Worm (Caenorhabditis elegans) whole organism, late embryonic: Measurements from ENCODE around the gene casy-1.
A peak's percentile ranks its signal among the peaks of the same experiment; 100 is the strongest.

Source experiments
- C08G9.2 ChIP-seq: sonication (generic microtip); optimal IDR thresholded peaks from 2 replicates; lab custom pipeline; 2016; ENCODE audit warnings: mild to moderate bottlenecking, missing genetic modification characterization, moderate library complexity, missing compliant biosample characterization
- F13H6.1 ChIP-seq: sonication (generic microtip); optimal IDR thresholded peaks from 2 replicates; lab custom pipeline; 2016; ENCODE audit warnings: missing genetic modification characterization, missing compliant biosample characterization
- K02D7.2 ChIP-seq: sonication (generic microtip); optimal IDR thresholded peaks from 2 replicates; lab custom pipeline; 2017; ENCODE audit warnings: mild to moderate bottlenecking, missing genetic modification characterization, missing compliant biosample characterization
- Y22D7AL.16 ChIP-seq: sonication (generic microtip); optimal IDR thresholded peaks from 2 replicates; lab custom pipeline; 2016; ENCODE audit warnings: missing genetic modification characterization, missing compliant biosample characterization
- ceh-19 ChIP-seq: fragments of 200-800 bp; sonication (Bioruptor generic); optimal IDR thresholded peaks from 2 replicates; lab custom pipeline; 2018; ENCODE audit warnings: mild to moderate bottlenecking, missing genetic modification characterization, missing compliant biosample characterization
- ceh-2 ChIP-seq: sonication (generic microtip); optimal IDR thresholded peaks from 2 replicates; lab custom pipeline; 2016; ENCODE audit warnings: missing genotype, missing genetic modification characterization, missing compliant biosample characterization
- ceh-24 ChIP-seq: sonication (generic microtip); optimal IDR thresholded peaks from 2 replicates; lab custom pipeline; 2016; ENCODE audit warnings: mild to moderate bottlenecking, missing genetic modification characterization, missing compliant biosample characterization
- ceh-31 ChIP-seq: sonication (generic microtip); optimal IDR thresholded peaks from 2 replicates; lab custom pipeline; 2016; ENCODE audit warnings: missing genetic modification characterization, missing compliant biosample characterization
- ceh-45 ChIP-seq: fragments of 200-800 bp; sonication (Bioruptor generic); IDR thresholded peaks from 2 replicates; pipeline ENCODE4 v1.3.6; 2022; ENCODE audit warnings: missing genetic modification reagents, missing genetic modification characterization, missing compliant biosample characterization
- ceh-9 ChIP-seq: sonication (generic microtip); optimal IDR thresholded peaks from 2 replicates; lab custom pipeline; 2016; ENCODE audit warnings: mild to moderate bottlenecking, missing genetic modification characterization, inconsistent platforms, missing compliant biosample characterization
- che-1 ChIP-seq: sonication (generic microtip); optimal IDR thresholded peaks from 2 replicates; lab custom pipeline; 2016; ENCODE audit warnings: mild to moderate bottlenecking, missing genetic modification characterization, missing compliant biosample characterization
- ets-4 ChIP-seq: sonication (generic microtip); optimal IDR thresholded peaks from 2 replicates; lab custom pipeline; 2016; ENCODE audit warnings: missing genetic modification characterization, missing compliant biosample characterization
- eyg-1 ChIP-seq: sonication (generic microtip); optimal IDR thresholded peaks from 2 replicates; lab custom pipeline; 2016; ENCODE audit warnings: missing genotype, missing genetic modification characterization, missing compliant biosample characterization
- fkh-6 ChIP-seq: sonication (generic microtip); optimal IDR thresholded peaks from 2 replicates; lab custom pipeline; 2016; ENCODE audit warnings: missing genetic modification characterization, missing compliant biosample characterization
- gmeb-2 ChIP-seq: sonication (generic microtip); optimal IDR thresholded peaks from 2 replicates; lab custom pipeline; 2016; ENCODE audit warnings: missing genetic modification characterization, inconsistent platforms, missing compliant biosample characterization
- hlh-6 ChIP-seq: sonication (generic microtip); optimal IDR thresholded peaks from 2 replicates; lab custom pipeline; 2016; ENCODE audit warnings: missing genotype, missing genetic modification characterization, missing compliant biosample characterization
- lin-11 ChIP-seq: fragments of 200-800 bp; sonication (Bioruptor generic); optimal IDR thresholded peaks from 2 replicates; lab custom pipeline; 2018; ENCODE audit warnings: mild to moderate bottlenecking, missing genetic modification characterization, missing compliant biosample characterization
- madf-2 ChIP-seq: sonication (generic microtip); optimal IDR thresholded peaks from 2 replicates; lab custom pipeline; 2017; ENCODE audit warnings: missing genetic modification characterization, missing compliant biosample characterization
- nhr-232 ChIP-seq: sonication (generic microtip); optimal IDR thresholded peaks from 2 replicates; lab custom pipeline; 2016; ENCODE audit warnings: missing genetic modification characterization, missing compliant biosample characterization
- npax-4 ChIP-seq: sonication (generic microtip); optimal IDR thresholded peaks from 2 replicates; lab custom pipeline; 2016; ENCODE audit warnings: missing genetic modification characterization, missing compliant biosample characterization
- pat-9 ChIP-seq: fragments of 200-800 bp; sonication (Bioruptor generic); optimal IDR thresholded peaks from 2 replicates; lab custom pipeline; 2018; ENCODE audit warnings: mild to moderate bottlenecking, missing genetic modification characterization, moderate library complexity, missing compliant biosample characterization
- pqm-1 ChIP-seq: sonication (generic microtip); optimal IDR thresholded peaks from 2 replicates; lab custom pipeline; 2016; ENCODE audit warnings: missing genetic modification characterization, missing compliant biosample characterization
- pros-1 ChIP-seq: fragments of 150-350 bp; optimal IDR thresholded peaks from 2 replicates; lab custom pipeline; 2014; ENCODE audit warnings: missing biosample characterization, missing genetic modification reagents, missing genetic modification characterization
- rnt-1 ChIP-seq: sonication (generic microtip); optimal IDR thresholded peaks from 2 replicates; lab custom pipeline; 2016; ENCODE audit warnings: missing genetic modification characterization, missing compliant biosample characterization
- sdc-2 ChIP-seq: sonication (generic microtip); optimal IDR thresholded peaks from 2 replicates; lab custom pipeline; 2016; ENCODE audit warnings: missing genotype, missing genetic modification characterization, missing compliant biosample characterization
- sox-4 ChIP-seq: sonication (generic microtip); optimal IDR thresholded peaks from 2 replicates; lab custom pipeline; 2017; ENCODE audit warnings: mild to moderate bottlenecking, missing genetic modification characterization, inconsistent platforms, missing compliant biosample characterization
- syd-9 ChIP-seq: sonication (generic microtip); optimal IDR thresholded peaks from 2 replicates; lab custom pipeline; 2016; ENCODE audit warnings: mild to moderate bottlenecking, missing genetic modification characterization, moderate library complexity, missing compliant biosample characterization
- tbx-2 ChIP-seq: sonication (generic microtip); optimal IDR thresholded peaks from 2 replicates; lab custom pipeline; 2016; ENCODE audit warnings: missing genetic modification characterization, missing compliant biosample characterization
- tbx-7 ChIP-seq: sonication (generic microtip); optimal IDR thresholded peaks from 2 replicates; lab custom pipeline; 2016; ENCODE audit warnings: missing genotype, missing genetic modification characterization, missing compliant biosample characterization
- ttx-3 ChIP-seq: sonication (generic microtip); optimal IDR thresholded peaks from 2 replicates; lab custom pipeline; 2016; ENCODE audit warnings: missing genetic modification reagents, missing genetic modification characterization, missing compliant biosample characterization
- unc-3 ChIP-seq, 2 experiments: fragments of 200-800 bp in 1 of 2; sonication (Bioruptor generic) in 1 of 2; sonication (generic microtip) in 1 of 2; conservative IDR thresholded peaks in 1 of 2; optimal IDR thresholded peaks in 1 of 2; 2 replicates each; pipeline versions ENCODE4 v1.3.6 to Lab custom; 2016 to 2022; ENCODE audit warnings: missing compliant biosample characterization in 2 of 2, missing genetic modification characterization in 2 of 2, missing genetic modification reagents in 1 of 2
- unc-42 ChIP-seq: sonication (generic microtip); optimal IDR thresholded peaks from 2 replicates; lab custom pipeline; 2016; ENCODE audit warnings: missing genotype, missing genetic modification characterization, missing compliant biosample characterization
- unc-55 ChIP-seq: sonication (generic microtip); optimal IDR thresholded peaks from 2 replicates; lab custom pipeline; 2017; ENCODE audit warnings: missing biosample characterization, missing genetic modification reagents, missing genetic modification characterization
- zip-5 ChIP-seq: sonication (generic microtip); optimal IDR thresholded peaks from 2 replicates; lab custom pipeline; 2016; ENCODE audit warnings: missing genetic modification characterization, missing compliant biosample characterization

Gene casy-1

DNA sequence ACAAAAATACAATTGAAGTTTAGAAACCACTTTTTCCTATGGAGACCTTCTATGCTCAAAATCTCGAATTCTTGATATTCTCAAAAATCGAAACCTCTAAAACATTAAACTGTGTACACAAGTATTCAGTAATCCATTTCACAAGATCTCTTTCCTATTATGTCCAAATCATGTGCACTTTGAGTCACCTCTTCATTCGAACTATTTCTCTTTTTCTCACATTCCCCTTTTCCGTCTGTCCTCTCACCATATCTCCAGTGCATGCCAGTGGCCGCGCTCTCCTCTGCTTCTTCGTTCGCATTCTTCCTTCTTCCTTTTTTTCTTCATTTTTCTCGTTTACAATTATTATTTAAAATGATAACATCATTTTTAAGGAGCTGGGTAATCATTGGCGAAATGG, 13.9 kb downstream of the casy-1 start, which contains the start of gene F28B12.1:
Gene F28B12.1 (plus strand): TSS at position 335 of the 400 bp plus-strand sequence.
- TF ChIP-seq unc-3 (GFP tag; conservative IDR thresholded peaks at IDR 0.05; lab: Robert Waterston, UW) (no peak), unc-3 (tag; optimal IDR thresholded peaks at IDR 0.05; lab: Kevin White, UChicago) (no peak), unc-42 (tag; lab: Kevin White, UChicago) (peak; percentile 13), ceh-31 (tag; lab: Kevin White, UChicago) (peak; percentile 29)
- TF ChIP-seq, all 69 proteins: peak for 2

DNA sequence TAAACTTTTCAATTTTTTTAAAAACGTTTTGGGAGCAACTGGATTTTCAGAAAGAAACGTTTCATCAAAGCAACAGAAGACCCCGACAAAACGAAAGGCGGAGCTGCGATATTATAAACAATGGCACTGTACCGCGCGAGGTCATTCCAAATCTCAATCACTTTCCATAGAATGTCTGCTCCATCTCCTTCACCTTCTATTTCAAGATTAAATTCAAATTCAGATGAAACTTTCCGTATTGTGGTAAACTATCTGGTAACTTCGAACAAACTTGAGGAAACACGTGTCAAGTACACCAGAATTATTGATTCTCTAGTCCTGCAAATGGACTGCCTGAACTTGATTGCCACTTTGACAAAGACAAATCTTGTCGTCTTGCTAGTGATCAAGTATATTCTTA, 15.7 kb downstream of the casy-1 start, which contains the start of gene F28B12.6:
Gene F28B12.6 (plus strand): TSS at position 49 of the 400 bp plus-strand sequence.
- no peak for TF ChIP-seq pqm-1 (tag; lab: Kevin White, UChicago)
- no peak for TF ChIP-seq npax-4
- no peak for TF ChIP-seq unc-42 (tag; lab: Kevin White, UChicago)
- TF ChIP-seq syd-9 (tag; lab: Kevin White, UChicago): no peak
- TF ChIP-seq sox-4 (tag; lab: Kevin White, UChicago): no peak
- TF ChIP-seq pros-1: no peak
- no peak for TF ChIP-seq tbx-7 (tag; lab: Kevin White, UChicago)
- TF ChIP-seq lin-11 (tag; lab: Kevin White, UChicago): no peak
- TF ChIP-seq gmeb-2 (tag; lab: Kevin White, UChicago): no peak
- TF ChIP-seq zip-5 (tag; lab: Kevin White, UChicago): no peak
- TF ChIP-seq nhr-232 (tag; lab: Kevin White, UChicago): no peak
- TF ChIP-seq K02D7.2: no peak
- TF ChIP-seq unc-3 (GFP tag; conservative IDR thresholded peaks at IDR 0.05; lab: Robert Waterston, UW): no peak
- no peak for TF ChIP-seq unc-3 (tag; optimal IDR thresholded peaks at IDR 0.05; lab: Kevin White, UChicago)
- TF ChIP-seq ttx-3 (tag; lab: Kevin White, UChicago): no peak
- TF ChIP-seq ceh-31 (tag; lab: Kevin White, UChicago): no peak
- no peak for TF ChIP-seq ceh-2 (tag; lab: Kevin White, UChicago)
- no peak for TF ChIP-seq F13H6.1 (tag; lab: Kevin White, UChicago)
- TF ChIP-seq sdc-2: no peak
- no peak for TF ChIP-seq ceh-9 (tag; lab: Kevin White, UChicago)

DNA sequence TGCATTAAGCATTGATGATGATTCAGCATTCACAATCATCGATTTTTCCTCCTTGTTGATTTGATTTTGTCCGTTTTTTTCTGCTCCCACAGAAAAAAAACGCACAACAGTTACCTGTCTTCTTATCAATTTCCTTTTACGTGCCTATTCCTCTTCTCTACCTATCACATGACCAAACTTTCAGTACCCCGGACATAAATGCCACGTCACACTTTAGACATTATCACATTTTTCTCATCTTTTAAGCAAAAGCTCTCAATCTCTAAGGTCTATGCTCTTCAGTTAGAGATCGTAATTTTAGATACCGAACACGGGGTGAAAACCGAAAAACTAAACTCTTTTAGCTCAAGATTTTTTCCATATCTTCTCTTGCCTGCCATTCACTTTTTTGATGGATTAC, 20.5 kb downstream of the casy-1 start:
- TF ChIP-seq ceh-19 (GFP tag; lab: Kevin White, UChicago): no peak
- no peak for TF ChIP-seq nhr-232 (tag; lab: Kevin White, UChicago)
- no peak for TF ChIP-seq ceh-31 (tag; lab: Kevin White, UChicago)
- TF ChIP-seq ceh-45: no peak
- TF ChIP-seq eyg-1 (tag; lab: Kevin White, UChicago): no peak
- no peak for TF ChIP-seq tbx-2 (tag; lab: Kevin White, UChicago)
- no peak for TF ChIP-seq C08G9.2 (tag; lab: Kevin White, UChicago)
- no peak for TF ChIP-seq rnt-1 (tag; lab: Kevin White, UChicago)
- no peak for TF ChIP-seq che-1 (tag; lab: Kevin White, UChicago)
- no peak for TF ChIP-seq ets-4 (tag; lab: Kevin White, UChicago)
- no peak for TF ChIP-seq K02D7.2
- TF ChIP-seq ttx-3 (tag; lab: Kevin White, UChicago): no peak
- TF ChIP-seq Y22D7AL.16 (tag; lab: Kevin White, UChicago): no peak
- TF ChIP-seq gmeb-2 (tag; lab: Kevin White, UChicago): no peak
- TF ChIP-seq unc-55 (GFP tag; lab: Kevin White, UChicago): no peak

DNA sequence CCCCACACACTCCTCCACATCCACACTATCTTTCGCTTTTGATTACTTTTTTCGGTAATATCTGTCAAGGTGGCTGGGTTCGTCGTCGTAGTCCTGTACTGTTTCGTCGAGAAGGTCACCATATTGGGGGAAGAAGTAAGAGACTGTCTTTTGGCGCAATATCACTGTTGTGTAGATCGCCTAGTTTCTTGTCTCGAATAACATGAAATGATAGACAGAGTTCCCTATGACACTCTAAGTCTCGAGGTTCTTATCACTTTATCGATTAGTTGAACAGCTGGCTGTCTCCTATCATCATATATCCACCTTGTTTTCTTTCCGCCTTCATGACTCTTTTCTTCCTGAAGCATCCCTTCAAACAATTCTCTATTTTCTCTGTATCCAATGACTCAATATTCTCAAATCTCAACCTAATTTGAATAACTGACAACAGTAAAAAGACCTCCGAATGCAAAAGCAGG, 22.5 kb downstream of the casy-1 start:
- no peak for TF ChIP-seq Y22D7AL.16 (tag; lab: Kevin White, UChicago)
- peak; percentile 28 for TF ChIP-seq unc-55 (GFP tag; lab: Kevin White, UChicago)

DNA sequence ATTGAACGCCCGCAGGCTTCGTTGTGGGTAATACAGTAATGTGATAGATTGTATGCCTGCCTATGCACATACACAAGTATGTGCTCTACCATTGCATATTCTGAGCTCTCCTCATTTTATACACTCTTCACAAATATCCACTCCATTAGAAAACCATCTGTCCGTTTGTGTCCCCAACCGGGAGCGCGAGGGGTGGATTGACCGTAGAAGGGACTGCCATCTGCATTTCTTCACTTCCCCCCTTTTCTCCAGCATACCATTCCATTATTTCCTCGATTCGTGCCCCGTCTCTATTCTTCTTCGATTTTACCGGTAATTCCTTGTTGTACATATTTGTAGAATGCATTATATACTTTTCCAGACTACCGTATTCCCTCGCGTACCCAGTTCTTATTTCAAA, 23.4 kb downstream of the casy-1 start:
- TF ChIP-seq pat-9 (no peak), fkh-6 (peak; percentile 25), hlh-6 (tag; lab: Kevin White, UChicago) (peak; percentile 30), madf-2 (tag; lab: Kevin White, UChicago) (no peak), ceh-24 (tag; lab: Kevin White, UChicago) (no peak)
